Worm (Caenorhabditis elegans): ENCODE measurements around the gene F52G3.1.

F52G3.1 gene

ce11 chrX:16928087-16928486 is 35.6 kb upstream of the F52G3.1 start (continued):
- peak; percentile 82 for TF ChIP-seq zim-3 (tag; optimal IDR thresholded peaks at IDR 0.05)
- no peak for TF ChIP-seq cebp-2 (GFP tag; IDR thresholded peaks at IDR 0.05)
- TF ChIP-seq T07F8.4 (tag; optimal IDR thresholded peaks at IDR 0.05) = peak; percentile 33
- no peak for TF ChIP-seq T26A5.8 (tag; optimal IDR thresholded peaks at IDR 0.05)
- peak; percentile 51 for TF ChIP-seq athp-1 (tag; optimal IDR thresholded peaks at IDR 0.05)
- TF ChIP-seq ceh-58 (GFP tag; IDR thresholded peaks at IDR 0.05) = no peak
- TF ChIP-seq snpc-3.4 (tag; optimal IDR thresholded peaks at IDR 0.05) = peak; percentile 37
- TF ChIP-seq bed-1 (GFP tag; IDR thresholded peaks at IDR 0.05) = no peak
- 0 out of 2 replicates have a peak, but pooled peaks have one; percentile 28 for TF ChIP-seq lir-1 (GFP tag; conservative IDR thresholded peaks at IDR 0.05)
- peak; percentile 45 for TF ChIP-seq ceh-27 (GFP tag; optimal IDR thresholded peaks at IDR 0.05)
- no peak for TF ChIP-seq aptf-2 (GFP tag; conservative IDR thresholded peaks at IDR 0.05)
- TF ChIP-seq mes-4 (tag; optimal IDR thresholded peaks at IDR 0.05) = peak; percentile 32
- peak; percentile 57 for TF ChIP-seq F52B5.7 (tag; optimal IDR thresholded peaks at IDR 0.05)
- TF ChIP-seq B0019.2 (GFP tag; conservative IDR thresholded peaks at IDR 0.05) = no peak
- 0 out of 2 replicates have a peak, but pooled peaks have one; percentile 27 for TF ChIP-seq egrh-3 (GFP tag; IDR thresholded peaks at IDR 0.05)
- TF ChIP-seq ztf-28 (GFP tag; IDR thresholded peaks at IDR 0.05) = 0 out of 2 replicates have a peak, but pooled peaks have one; percentile 65
- TF ChIP-seq Y56A3A.18 (GFP tag; IDR thresholded peaks at IDR 0.05) = peak; percentile 67; the same call in 1 of the 2 replicates
- TF ChIP-seq egl-44 (GFP tag; IDR thresholded peaks at IDR 0.05) = no peak
- TF ChIP-seq lin-40 (tag; optimal IDR thresholded peaks at IDR 0.05) = no peak
- TF ChIP-seq nhr-179 (tag; optimal IDR thresholded peaks at IDR 0.05) = peak; percentile 18
- TF ChIP-seq somi-1 (GFP tag; optimal IDR thresholded peaks at IDR 0.05) = peak; percentile 16
- TF ChIP-seq C17E4.6 (GFP tag; IDR thresholded peaks at IDR 0.05) = no peak
- no peak for TF ChIP-seq Y95B8A.8 (GFP tag; IDR thresholded peaks at IDR 0.05)
- TF ChIP-seq B0261.1 (tag; optimal IDR thresholded peaks at IDR 0.05) = peak; percentile 79
- peak; percentile 79 for TF ChIP-seq D2030.7 (GFP tag; IDR thresholded peaks at IDR 0.05)
- TF ChIP-seq madf-6 (GFP tag; IDR thresholded peaks at IDR 0.05) = peak; percentile 39; the same call in 1 of the 2 replicates
- no peak for TF ChIP-seq nfya-2 (GFP tag; IDR thresholded peaks at IDR 0.05)
- TF ChIP-seq chd-7 (tag; optimal IDR thresholded peaks at IDR 0.05) = peak; percentile 5
- TF ChIP-seq lin-26 (GFP tag; IDR thresholded peaks at IDR 0.05) = peak; percentile 87
- TF ChIP-seq ztf-25 (GFP tag; IDR thresholded peaks at IDR 0.05) = peak; percentile 85
- no peak for TF ChIP-seq zfh-2 (GFP tag; conservative IDR thresholded peaks at IDR 0.05)
- TF ChIP-seq repo-1 (tag; optimal IDR thresholded peaks at IDR 0.05) = peak; percentile 0

- TF ChIP-seq dpff-1 (tag; optimal IDR thresholded peaks at IDR 0.05) (peak; percentile 68), tbp1 (GFP tag; optimal IDR thresholded peaks at IDR 0.05) (peak; percentile 76), hlh-26 (GFP tag; conservative IDR thresholded peaks at IDR 0.05) (no peak), attf-3 (GFP tag; conservative IDR thresholded peaks at IDR 0.05) (0 out of 2 replicates have a peak, but pooled peaks have one; percentile 26), nhr-120 (GFP tag; IDR thresholded peaks at IDR 0.05) (no peak), K11D2.4 (GFP tag; IDR thresholded peaks at IDR 0.05) (peak; percentile 93), tlf-1 (GFP tag; optimal IDR thresholded peaks at IDR 0.05) (peak; percentile 93), gei-17 (GFP tag; optimal IDR thresholded peaks at IDR 0.05) (peak; percentile 91), snpc-4 (GFP tag; optimal IDR thresholded peaks at IDR 0.05) (peak; percentile 66), snpc-4 (tag; optimal IDR thresholded peaks at IDR 0.05) (peak; percentile 53 to 81 (median 66)), rcor-1 (GFP tag; IDR thresholded peaks at IDR 0.05) (peak; percentile 67), nhr-27 (tag; optimal IDR thresholded peaks at IDR 0.05) (peak; percentile 66), F39B2.1 (GFP tag; IDR thresholded peaks at IDR 0.05) (no peak), hmg-1.2 (GFP tag; IDR thresholded peaks at IDR 0.05) (peak; percentile 88), somi-1 (GFP tag; optimal IDR thresholded peaks at IDR 0.05) (peak; percentile 95), zim-3 (tag; optimal IDR thresholded peaks at IDR 0.05) (peak; percentile 47), lin-26 (GFP tag; IDR thresholded peaks at IDR 0.05) (no peak; the same call in none of the 2 replicates), ztf-28 (GFP tag; IDR thresholded peaks at IDR 0.05) (no peak), F23B12.7 (tag; optimal IDR thresholded peaks at IDR 0.05; ENCODE audit: insufficient read depth) (no peak), akir-1 (GFP tag; optimal IDR thresholded peaks at IDR 0.05) (peak; percentile 27)
Measured at ce11 chrX:16929560-16930332, 33.9 kb upstream of the F52G3.1 start.

Data from whole organism, young adult.